Worm (Caenorhabditis elegans): Measurements from ENCODE around the gene adal-1.

adal-1 gene

ce11 chrII:6853059-6853466 lies 40.4 kb downstream of the adal-1 start (continued):
- TF ChIP-seq ceh-16 (tag; optimal IDR thresholded peaks at IDR 0.05) = no peak
- no peak for TF ChIP-seq ceh-9 (tag; optimal IDR thresholded peaks at IDR 0.05)
- peak; percentile 58 for TF ChIP-seq pha-4 (tag; optimal IDR thresholded peaks at IDR 0.05)
- TF ChIP-seq R02D3.7 (tag; optimal IDR thresholded peaks at IDR 0.05) = peak; percentile 12
- TF ChIP-seq ceh-82 (tag; optimal IDR thresholded peaks at IDR 0.05) = peak; percentile 5

DNA sequence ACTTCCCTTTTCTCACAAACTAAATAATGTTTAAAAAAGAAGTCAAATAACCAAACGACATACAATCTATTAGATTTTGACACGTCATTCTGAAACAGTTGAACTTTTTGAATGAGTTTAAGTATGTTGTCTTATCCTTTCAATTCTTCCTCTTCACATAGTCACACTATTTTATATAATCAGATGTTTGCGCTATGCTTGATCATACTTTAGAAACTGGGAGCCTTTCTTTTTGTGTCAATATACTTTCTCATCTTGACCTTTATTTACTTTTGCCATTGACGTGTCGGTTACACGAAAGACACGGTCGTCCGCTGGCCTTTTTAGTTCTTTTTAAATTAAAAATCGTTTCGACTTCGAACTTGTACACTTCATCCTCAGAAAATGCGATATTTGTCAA lies 41.5 kb downstream of the adal-1 start, which contains the start of gene C04A2.15:
C04A2.15 (plus strand) TSS at position 299 of the 400 bp plus-strand sequence.
- TF ChIP-seq pqm-1 (tag; optimal IDR thresholded peaks at IDR 0.05) = no peak
- no peak for TF ChIP-seq nhr-28 (tag; optimal IDR thresholded peaks at IDR 0.05)
- TF ChIP-seq pha-4 (tag; optimal IDR thresholded peaks at IDR 0.05) = peak; percentile 93
- no peak for TF ChIP-seq ceh-16 (tag; optimal IDR thresholded peaks at IDR 0.05)
- no peak for TF ChIP-seq egl-5 (tag; optimal IDR thresholded peaks at IDR 0.05)
- TF ChIP-seq ceh-9 (tag; optimal IDR thresholded peaks at IDR 0.05) = no peak
- TF ChIP-seq ZK546.5 (tag; optimal IDR thresholded peaks at IDR 0.05) = no peak
- TF ChIP-seq fos-1 (tag; optimal IDR thresholded peaks at IDR 0.05) = no peak

DNA sequence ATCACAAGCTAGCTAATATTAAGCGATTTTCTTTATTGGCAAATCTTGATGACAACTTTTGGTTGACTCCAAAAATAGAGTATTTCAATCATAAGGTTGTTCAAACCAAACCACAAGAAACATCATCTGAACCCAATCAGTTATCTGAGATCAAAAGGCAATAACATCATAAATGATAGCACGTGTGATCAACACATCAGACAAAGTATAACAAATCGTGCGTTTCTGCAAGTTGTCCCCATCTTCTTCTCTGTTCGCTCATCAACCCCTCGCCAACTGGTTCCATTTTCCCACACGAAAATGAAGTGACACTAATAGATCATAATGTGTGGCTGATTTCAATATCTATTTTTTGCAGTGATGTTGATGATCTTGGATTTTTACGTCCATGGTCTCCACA lies 44.1 kb downstream of the adal-1 start:
- no peak for TF ChIP-seq ztf-11 (tag; optimal IDR thresholded peaks at IDR 0.05)
- no peak for TF ChIP-seq fkh-2 (tag; optimal IDR thresholded peaks at IDR 0.05)
- TF ChIP-seq sea-2 (GFP tag; optimal IDR thresholded peaks at IDR 0.05) = no peak
- TF ChIP-seq elt-1 (tag; optimal IDR thresholded peaks at IDR 0.05) = no peak
- TF ChIP-seq nfya-1 (tag; optimal IDR thresholded peaks at IDR 0.05; ENCODE audit: insufficient read depth) = peak; percentile 40
- TF ChIP-seq ceh-28 (tag; optimal IDR thresholded peaks at IDR 0.05) = no peak
- peak; percentile 7 for TF ChIP-seq snpc-4 (tag; optimal IDR thresholded peaks at IDR 0.05)
- no peak for TF ChIP-seq daf-12 (tag; optimal IDR thresholded peaks at IDR 0.05)
- TF ChIP-seq lsy-12 (tag; optimal IDR thresholded peaks at IDR 0.05) = peak; percentile 28
- peak; percentile 34 for TF ChIP-seq R02D3.7 (tag; optimal IDR thresholded peaks at IDR 0.05)
- peak; percentile 42 for TF ChIP-seq tbx-2 (tag; optimal IDR thresholded peaks at IDR 0.05)
- TF ChIP-seq ztf-4 (tag; optimal IDR thresholded peaks at IDR 0.05) = no peak
- TF ChIP-seq ceh-82 (tag; optimal IDR thresholded peaks at IDR 0.05) = no peak
- no peak for TF ChIP-seq nhr-67 (tag; optimal IDR thresholded peaks at IDR 0.05)
- TF ChIP-seq jun-1 (tag; optimal IDR thresholded peaks at IDR 0.05) = peak; percentile 51
- TF ChIP-seq ceh-9 (tag; optimal IDR thresholded peaks at IDR 0.05) = no peak
- TF ChIP-seq hmg-11 (tag; optimal IDR thresholded peaks at IDR 0.05) = no peak
- no peak for TF ChIP-seq eor-1 (tag; optimal IDR thresholded peaks at IDR 0.05)
- no peak for TF ChIP-seq nhr-28 (tag; optimal IDR thresholded peaks at IDR 0.05)
- no peak for TF ChIP-seq unc-39 (tag; optimal IDR thresholded peaks at IDR 0.05)
- no peak for TF ChIP-seq nhr-11 (tag; optimal IDR thresholded peaks at IDR 0.05)
- TF ChIP-seq nhr-23 (tag; optimal IDR thresholded peaks at IDR 0.05) = peak; percentile 93
- TF ChIP-seq pha-4 (tag; optimal IDR thresholded peaks at IDR 0.05) = no peak
- no peak for TF ChIP-seq ama-1 (optimal IDR thresholded peaks at IDR 0.05)
- peak; percentile 97 for TF ChIP-seq nhr-43 (tag; optimal IDR thresholded peaks at IDR 0.05; ENCODE audit: poor library complexity, severe bottlenecking)
- no peak for TF ChIP-seq elt-2 (tag; optimal IDR thresholded peaks at IDR 0.05)
- no peak for TF ChIP-seq aly-2 (tag; optimal IDR thresholded peaks at IDR 0.05)
- TF ChIP-seq elt-3 (tag; optimal IDR thresholded peaks at IDR 0.05) = peak; percentile 52 to 69 (median 56)
- peak; percentile 59 for TF ChIP-seq mdl-1 (tag; optimal IDR thresholded peaks at IDR 0.05)
- no peak for TF ChIP-seq skn-1 (tag; optimal IDR thresholded peaks at IDR 0.05)
- TF ChIP-seq nhr-237 (tag; optimal IDR thresholded peaks at IDR 0.05) = no peak
- peak; percentile 86 for TF ChIP-seq unc-62 (GFP tag; optimal IDR thresholded peaks at IDR 0.05)
- peak; percentile 94 for TF ChIP-seq egl-27 (tag; optimal IDR thresholded peaks at IDR 0.05)
- TF ChIP-seq nhr-25 (tag; optimal IDR thresholded peaks at IDR 0.05) = peak; percentile 85
- peak; percentile 27 for TF ChIP-seq lin-39 (tag; optimal IDR thresholded peaks at IDR 0.05)
- no peak for TF ChIP-seq ZK546.5 (tag; optimal IDR thresholded peaks at IDR 0.05)
- TF ChIP-seq nhr-12 (tag; optimal IDR thresholded peaks at IDR 0.05) = no peak
- TF ChIP-seq mml-1 (tag; optimal IDR thresholded peaks at IDR 0.05) = no peak
- no peak for TF ChIP-seq lin-15B (tag; optimal IDR thresholded peaks at IDR 0.05)
- TF ChIP-seq nhr-77 (tag; optimal IDR thresholded peaks at IDR 0.05) = no peak
- no peak for TF ChIP-seq pqm-1 (tag; optimal IDR thresholded peaks at IDR 0.05)
- TF ChIP-seq nhr-76 (tag; optimal IDR thresholded peaks at IDR 0.05) = no peak
- peak; percentile 38 for TF ChIP-seq egl-5 (tag; optimal IDR thresholded peaks at IDR 0.05)
- no peak for TF ChIP-seq fkh-10 (GFP tag; optimal IDR thresholded peaks at IDR 0.05)
- no peak for TF ChIP-seq zag-1 (tag; optimal IDR thresholded peaks at IDR 0.05)
- no peak for TF ChIP-seq fos-1 (tag; optimal IDR thresholded peaks at IDR 0.05)
- TF ChIP-seq ceh-16 (tag; optimal IDR thresholded peaks at IDR 0.05) = no peak

Measured in whole organism, L3 larva.